Comparison of ENCODE assay signal across 2 worm cellular contexts in genomic region chrIV:16236827-16237226, ce11.
TF ChIP-seq lines count a peak whose summit lies in the region.

No protein-coding gene starts in this region.

TF ChIP-seq in whole organism, L4 larva, 104 proteins besides CTCF, POLR2A, EP300 and RAD21:
- TF ChIP-seq snpc-1.2 (GFP tag; IDR thresholded peaks at IDR 0.05; lab: Robert Waterston, UW) (peak; percentile 64), rbr-2 (tag; optimal IDR thresholded peaks at IDR 0.05; lab: Kevin White, UChicago) (no peak)

TF ChIP-seq in whole organism, young adult, 124 proteins besides CTCF, POLR2A, EP300 and RAD21:
- no peak for TF ChIP-seq madf-10 (tag; optimal IDR thresholded peaks at IDR 0.05; lab: Kevin White, UChicago)
- no peak for TF ChIP-seq snpc-4 (GFP tag; optimal IDR thresholded peaks at IDR 0.05; lab: Kevin White, UChicago)
- TF ChIP-seq snpc-4 (tag; optimal IDR thresholded peaks at IDR 0.05; lab: Kevin White, UChicago), result peak in 3 of 4 experiments; percentile 48 to 65 (median 58)
- 0 out of 2 replicates have a peak, but pooled peaks have one; percentile 56 for TF ChIP-seq attf-6 (GFP tag; IDR thresholded peaks at IDR 0.05; lab: Robert Waterston, UW)
TF ChIP-seq in whole organism, young adult: peak in this region for 2.

Comparison
In these comparisons a context has a peak if more than half of its experiments do, and no peak if none do; other contexts are left out.
1. Of the 7 proteins assayed by ChIP-seq in both whole organism, young adult and whole organism, L4 larva: peak only in whole organism, young adult: snpc-4; only in whole organism, L4 larva: none; in both: none; in neither: 6.